Fruit fly (Drosophila melanogaster) whole organism, adult: ENCODE measurements around the gene bor.

ENCODE experiments used
- CG11617 ChIP-seq: fragments of 200-800 bp; sonication (Bioruptor generic); optimal IDR thresholded peaks from 2 replicates; lab custom pipeline; 2017; ENCODE audit warnings: mild to moderate bottlenecking, missing biosample characterization, missing genetic modification reagents, missing genetic modification characterization
- CG14711 ChIP-seq: fragments of 200-800 bp; sonication (Bioruptor generic); optimal IDR thresholded peaks from 2 replicates; lab custom pipeline; 2018; ENCODE audit warnings: missing biosample characterization, mild to moderate bottlenecking, missing genetic modification characterization, moderate library complexity
- CG1620 ChIP-seq: fragments of 200-800 bp; sonication (Bioruptor generic); optimal IDR thresholded peaks from 2 replicates; lab custom pipeline; 2016; ENCODE audit warnings: missing biosample characterization, missing genetic modification characterization
- CG33017 ChIP-seq: fragments of 200-800 bp; sonication (Bioruptor generic); optimal IDR thresholded peaks from 2 replicates; lab custom pipeline; 2018; ENCODE audit warnings: missing biosample characterization, mild to moderate bottlenecking, missing genetic modification characterization, moderate library complexity
- CG7045 ChIP-seq: fragments of 200-800 bp; sonication (Bioruptor generic); optimal IDR thresholded peaks from 2 replicates; lab custom pipeline; 2017; ENCODE audit warnings: missing biosample characterization, mild to moderate bottlenecking, missing genetic modification characterization
- CG7101 ChIP-seq: fragments of 200-800 bp; sonication (Bioruptor generic); optimal IDR thresholded peaks from 2 replicates; lab custom pipeline; 2018; ENCODE audit warnings: missing biosample characterization, mild to moderate bottlenecking, missing genetic modification characterization, moderate library complexity
- Crg-1 ChIP-seq: fragments of 200-800 bp; sonication (Bioruptor generic); optimal IDR thresholded peaks from 2 replicates; lab custom pipeline; 2016; ENCODE audit warnings: missing biosample characterization, missing genetic modification characterization
- Hr96 ChIP-seq: fragments of 200-800 bp; sonication (Bioruptor generic); optimal IDR thresholded peaks from 2 replicates; lab custom pipeline; 2016; ENCODE audit warnings: missing biosample characterization, missing genetic modification characterization
- bab1 ChIP-seq: fragments of 200-800 bp; sonication (Bioruptor generic); optimal IDR thresholded peaks from 3 replicates; lab custom pipeline; 2019; ENCODE audit warnings: missing biosample characterization, mild to moderate bottlenecking, missing genetic modification characterization, moderate library complexity
- cic ChIP-seq: fragments of 200-800 bp; sonication (Bioruptor generic); optimal IDR thresholded peaks from 2 replicates; lab custom pipeline; 2017; ENCODE audit warnings: missing biosample characterization, mild to moderate bottlenecking, missing genetic modification characterization, moderate library complexity
- cnc ChIP-seq, 2 experiments: fragments of >200 bp; optimal IDR thresholded peaks; 2 replicates each; lab custom pipeline; 2017
- kay ChIP-seq: fragments of 200-800 bp; sonication (Bioruptor generic); peaks from one replicate; lab custom pipeline; 2016; ENCODE audit warnings: missing biosample characterization, missing genetic modification characterization, borderline replicate concordance

DNA sequence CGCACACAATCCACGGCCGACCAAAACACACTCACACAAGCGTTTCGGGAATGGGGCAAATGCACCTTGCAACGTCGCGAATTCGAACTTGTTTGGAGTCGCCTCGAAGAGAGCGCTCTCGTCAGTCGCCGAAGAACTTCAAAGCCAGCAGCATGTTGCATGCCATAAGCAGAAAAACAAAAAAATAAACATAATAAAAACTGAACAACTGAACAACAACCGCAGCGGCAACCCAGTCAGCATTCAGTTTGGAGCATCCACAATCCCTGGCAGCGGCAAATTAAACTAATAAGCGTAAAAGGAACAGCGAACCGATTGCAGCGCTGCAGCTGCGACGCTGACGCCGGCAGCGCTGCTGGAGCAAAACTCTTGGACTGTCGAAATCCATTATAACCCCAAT, 31.3 kb downstream of the bor start:
- TF ChIP-seq CG7045 (GFP tag; lab: Kevin White, UChicago): no peak
- no peak for TF ChIP-seq Hr96
- TF ChIP-seq CG11617: no peak
- no peak for TF ChIP-seq Crg-1
- TF ChIP-seq cic (GFP tag; lab: Kevin White, UChicago): no peak
- TF ChIP-seq CG7101 (tag; lab: Kevin White, UChicago): no peak
- TF ChIP-seq cnc (optimal IDR thresholded peaks at IDR 0.05; lab: Kevin White, UChicago): no peak
- no peak for TF ChIP-seq CG33017 (tag; lab: Kevin White, UChicago)
- no peak for TF ChIP-seq bab1
- TF ChIP-seq CG1620 (GFP tag; lab: Kevin White, UChicago): no peak
- no peak for TF ChIP-seq CG14711 (tag; lab: Kevin White, UChicago)
- no peak for TF ChIP-seq kay (GFP tag; lab: Kevin White, UChicago)
